Worm (Caenorhabditis elegans) whole organism, late embryonic: ENCODE measurements around the gene rab-7.

Source experiments
- K09A11.1 ChIP-seq: sonication (generic microtip); optimal IDR thresholded peaks from 2 replicates; lab custom pipeline; 2017; ENCODE audit warnings: antibody characterized with exemption, mild to moderate bottlenecking, missing genetic modification characterization, missing compliant biosample characterization; ENCODE audit not compliant: insufficient read depth
- elt-4 ChIP-seq: sonication (generic microtip); optimal IDR thresholded peaks from 2 replicates; lab custom pipeline; 2016; ENCODE audit warnings: missing genetic modification characterization, missing compliant biosample characterization
- odd-2 ChIP-seq: sonication (generic microtip); optimal IDR thresholded peaks from 2 replicates; lab custom pipeline; 2017; ENCODE audit warnings: antibody characterized with exemption, mild to moderate bottlenecking, missing genetic modification characterization, missing compliant biosample characterization

DNA sequence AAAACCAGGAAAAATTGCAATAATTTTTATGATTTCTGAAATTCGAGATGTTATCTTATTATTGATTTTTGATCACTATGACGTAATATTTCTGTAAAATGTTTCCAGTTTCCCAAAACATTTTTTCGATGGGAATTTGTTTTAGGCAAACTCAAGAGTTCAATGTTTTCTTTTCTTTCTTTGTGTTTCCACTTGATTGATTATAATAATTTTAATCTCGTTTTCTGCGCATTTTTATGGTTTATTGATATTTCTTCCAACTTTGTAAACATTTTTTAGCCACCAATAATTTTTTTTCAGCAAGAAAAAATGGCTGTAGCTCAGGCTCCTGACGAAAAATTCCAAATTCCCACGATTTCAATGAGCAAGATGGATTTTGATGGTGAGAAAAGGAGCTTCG is 12.5 kb downstream of the rab-7 start, which contains the start of gene W03C9.6:
- TF ChIP-seq odd-2 (tag; lab: Kevin White, UChicago), result no peak
- TF ChIP-seq K09A11.1 (tag; lab: Kevin White, UChicago), result no peak
- TF ChIP-seq elt-4, result no peak
